Worm (Caenorhabditis elegans): ENCODE data around the gene sti-1.
"Not testable (repeated sequence)": the region's sequence is repeated elsewhere in the genome, so short reads cannot be mapped to it uniquely, and the experiment has no call there.

DNA sequence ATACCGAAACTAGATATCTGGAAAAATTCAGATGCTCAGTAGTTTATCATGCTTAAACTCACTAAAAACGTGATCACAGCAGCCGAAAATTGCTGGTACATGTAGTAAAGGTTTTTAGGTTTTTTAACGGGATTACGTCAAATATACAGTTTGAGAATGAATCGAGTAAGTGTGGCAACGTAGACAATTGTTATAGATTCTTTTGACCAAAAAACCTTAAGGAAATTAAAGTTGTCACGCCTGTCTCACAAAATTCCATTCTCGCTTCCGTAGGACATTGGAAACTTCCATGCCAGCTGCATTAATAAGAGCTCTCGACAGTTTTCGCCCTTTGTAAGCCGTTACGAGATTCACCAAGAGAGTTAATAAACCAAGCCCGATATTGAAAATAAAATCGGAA lies 49.6 kb downstream of the sti-1 start, which contains the start of gene srx-31:
- not testable (repeated sequence) for TF ChIP-seq ztf-11 (tag; optimal IDR thresholded peaks at IDR 0.05); lin-39 (tag; optimal IDR thresholded peaks at IDR 0.05); mdl-1 (tag; optimal IDR thresholded peaks at IDR 0.05); ztf-4 (tag; optimal IDR thresholded peaks at IDR 0.05); unc-62 (GFP tag; optimal IDR thresholded peaks at IDR 0.05)

All from whole organism, L2 larva.